Fruit fly (Drosophila melanogaster) whole organism, embryonic: Measurements from ENCODE around the gene Ykt6.

Experiments used
- Awh ChIP-seq: fragments of 200-800 bp; sonication (Bioruptor generic); IDR thresholded peaks from 2 replicates; pipeline ENCODE4, ENCODE4 v1.3.6; 2022; ENCODE audit warnings: missing biosample characterization, missing genetic modification characterization
- B-H1 ChIP-seq: fragments of 200-800 bp; sonication (Bioruptor generic); IDR thresholded peaks from 3 replicates; pipeline ENCODE4 v1.3.6; 2022; ENCODE audit warnings: missing biosample characterization, missing genetic modification characterization
- CG1024 ChIP-seq: fragments of 200-800 bp; sonication (Bioruptor generic); IDR thresholded peaks from 2 replicates; pipeline ENCODE4 v1.3.6; 2022; ENCODE audit warnings: missing biosample characterization, missing genetic modification characterization
- CG10565 ChIP-seq: fragments of 200-800 bp; sonication (Bioruptor generic); optimal IDR thresholded peaks from 3 replicates; lab custom pipeline; 2016; ENCODE audit warnings: missing biosample characterization, mild to moderate bottlenecking, missing genetic modification characterization
- CG1233 ChIP-seq: fragments of 200-800 bp; sonication (Bioruptor generic); optimal IDR thresholded peaks from 4 replicates; lab custom pipeline; 2018; ENCODE audit warnings: missing biosample characterization, mild to moderate bottlenecking, missing genetic modification characterization
- CG12769 ChIP-seq: fragments of 200-800 bp; sonication (Bioruptor generic); optimal IDR thresholded peaks from 2 replicates; lab custom pipeline; 2019; ENCODE audit warnings: missing biosample characterization, mild to moderate bottlenecking, missing genetic modification characterization, moderate library complexity
- CG13287 ChIP-seq: fragments of 200-800 bp; sonication (Bioruptor generic); IDR thresholded peaks from 2 replicates; pipeline ENCODE4 v1.3.6; 2022; ENCODE audit warnings: missing biosample characterization, missing genetic modification characterization; ENCODE audit not compliant: partially characterized antibody
- CG13424 ChIP-seq: fragments of 200-800 bp; sonication (Bioruptor generic); optimal IDR thresholded peaks from 2 replicates; lab custom pipeline; 2019; ENCODE audit warnings: missing biosample characterization, mild to moderate bottlenecking, missing genetic modification characterization, moderate library complexity
- CG14965 ChIP-seq: fragments of 200-800 bp; sonication (Bioruptor generic); optimal IDR thresholded peaks from 2 replicates; lab custom pipeline; 2016; ENCODE audit warnings: missing biosample characterization, missing genetic modification characterization, borderline replicate concordance
- CG17328 ChIP-seq: fragments of 200-800 bp; sonication (Bioruptor generic); IDR thresholded peaks from 2 replicates; pipeline ENCODE4 v1.3.6; 2022; ENCODE audit warnings: missing biosample characterization, missing genetic modification characterization
- CG17385 ChIP-seq: fragments of 200-800 bp; sonication (Bioruptor generic); optimal IDR thresholded peaks from 3 replicates; lab custom pipeline; 2018; ENCODE audit warnings: missing biosample characterization, mild to moderate bottlenecking, missing genetic modification characterization
- CG1832 ChIP-seq: fragments of 200-800 bp; sonication (Bioruptor generic); optimal IDR thresholded peaks from 2 replicates; lab custom pipeline; 2017; ENCODE audit warnings: missing biosample characterization, mild to moderate bottlenecking, missing genetic modification characterization, inconsistent platforms
- CG2202 ChIP-seq: fragments of 200-800 bp; sonication (Bioruptor generic); optimal IDR thresholded peaks from 2 replicates; lab custom pipeline; 2018; ENCODE audit warnings: missing biosample characterization, mild to moderate bottlenecking, missing genetic modification characterization
- CG30403 ChIP-seq: fragments of 200-800 bp; sonication (Bioruptor generic); optimal IDR thresholded peaks from 3 replicates; lab custom pipeline; 2016; ENCODE audit warnings: missing biosample characterization, missing genetic modification characterization
- CG34422 ChIP-seq: fragments of 200-800 bp; sonication (Bioruptor generic); IDR thresholded peaks from 3 replicates; pipeline ENCODE4 v1.3.6; 2022; ENCODE audit warnings: missing biosample characterization, missing genetic modification characterization
- CG3995 ChIP-seq: fragments of 200-800 bp; sonication (Bioruptor generic); optimal IDR thresholded peaks from 3 replicates; lab custom pipeline; 2016; ENCODE audit warnings: missing biosample characterization, missing genetic modification characterization
- CG5180 ChIP-seq: fragments of 200-800 bp; sonication (Bioruptor generic); optimal IDR thresholded peaks from 3 replicates; lab custom pipeline; 2017; ENCODE audit warnings: missing biosample characterization, missing genetic modification characterization, mild to moderate bottlenecking, moderate library complexity, missing genetic modification reagents
- CG6175 ChIP-seq: fragments of 200-800 bp; sonication (Bioruptor generic); IDR thresholded peaks from 3 replicates; pipeline ENCODE4 v1.3.6; 2022; ENCODE audit warnings: missing biosample characterization, missing genetic modification characterization
- CG6272 ChIP-seq: fragments of 200-800 bp; sonication (Bioruptor generic); IDR thresholded peaks from 2 replicates; pipeline ENCODE4 v1.3.6; 2022; ENCODE audit warnings: missing biosample characterization, missing genetic modification characterization
- CG6654 ChIP-seq: fragments of 200-800 bp; sonication (Bioruptor generic); optimal IDR thresholded peaks from 2 replicates; lab custom pipeline; 2017; ENCODE audit warnings: missing biosample characterization, mild to moderate bottlenecking, missing genetic modification characterization
- CG6765 ChIP-seq: fragments of 200-800 bp; sonication (Bioruptor generic); optimal IDR thresholded peaks from 3 replicates; lab custom pipeline; 2017; ENCODE audit warnings: missing biosample characterization, mild to moderate bottlenecking, missing genetic modification characterization
- CG6854 ChIP-seq: fragments of 200-800 bp; sonication (Bioruptor generic); optimal IDR thresholded peaks from 3 replicates; lab custom pipeline; 2017; ENCODE audit warnings: missing biosample characterization, mild to moderate bottlenecking, missing genetic modification characterization
- CG8944 ChIP-seq: fragments of 200-800 bp; sonication (Bioruptor generic); optimal IDR thresholded peaks from 3 replicates; lab custom pipeline; 2016; ENCODE audit warnings: missing biosample characterization, missing genetic modification characterization
- CG9797 ChIP-seq: fragments of 200-800 bp; sonication (Bioruptor generic); optimal IDR thresholded peaks from 3 replicates; lab custom pipeline; 2018; ENCODE audit warnings: missing biosample characterization, mild to moderate bottlenecking, missing genetic modification characterization
- D19B ChIP-seq: fragments of 200-800 bp; sonication (Bioruptor generic); optimal IDR thresholded peaks from 2 replicates; lab custom pipeline; 2017; ENCODE audit warnings: missing biosample characterization, mild to moderate bottlenecking, missing genetic modification characterization
- Deaf1 ChIP-seq: fragments of 200-800 bp; optimal IDR thresholded peaks from 3 replicates; lab custom pipeline; 2019; ENCODE audit warnings: missing biosample characterization, mild to moderate bottlenecking, missing genetic modification characterization, moderate library complexity
- Dll ChIP-seq: fragments of 200-800 bp; sonication (Bioruptor generic); IDR thresholded peaks from 4 replicates; pipeline ENCODE4 v1.3.6; 2022; ENCODE audit warnings: missing biosample characterization, missing genetic modification characterization; ENCODE audit not compliant: partially characterized antibody
- Gug ChIP-seq: fragments of 200-800 bp; sonication (Bioruptor generic); IDR thresholded peaks from 4 replicates; pipeline ENCODE4 v1.3.6; 2022; ENCODE audit warnings: missing biosample characterization, missing genetic modification characterization
- H15 ChIP-seq: fragments of 200-800 bp; sonication (Bioruptor generic); IDR thresholded peaks from 3 replicates; pipeline ENCODE4 v1.3.6; 2022; ENCODE audit warnings: missing biosample characterization, missing genetic modification characterization
- HLH4C ChIP-seq: fragments of 200-800 bp; sonication (Bioruptor generic); IDR thresholded peaks from 3 replicates; pipeline ENCODE4 v1.3.6; 2022; ENCODE audit warnings: missing biosample characterization, missing genetic modification characterization; ENCODE audit not compliant: partially characterized antibody
- HmgD ChIP-seq: fragments of 200-800 bp; sonication (Bioruptor generic); optimal IDR thresholded peaks from 3 replicates; lab custom pipeline; 2016; ENCODE audit warnings: missing biosample characterization, missing genetic modification characterization
- Lpt ChIP-seq: fragments of >200 bp; optimal IDR thresholded peaks from 2 replicates; lab custom pipeline; 2018; ENCODE audit warnings: missing biosample characterization, missing genetic modification characterization
- MESR4 ChIP-seq: fragments of 200-800 bp; sonication (Bioruptor generic); optimal IDR thresholded peaks from 2 replicates; lab custom pipeline; 2018; ENCODE audit warnings: missing biosample characterization, mild to moderate bottlenecking, missing genetic modification characterization, moderate library complexity
- Neu2 ChIP-seq: fragments of 200-800 bp; sonication (Bioruptor generic); optimal IDR thresholded peaks from 3 replicates; lab custom pipeline; 2016; ENCODE audit warnings: missing biosample characterization, missing genetic modification characterization, borderline replicate concordance
- Optix ChIP-seq: fragments of 200-800 bp; sonication (Bioruptor generic); IDR thresholded peaks from 3 replicates; pipeline ENCODE4 v1.3.6; 2022; ENCODE audit warnings: missing biosample characterization, missing genetic modification characterization
- Sin3A ChIP-seq: fragments of >200 bp; optimal IDR thresholded peaks from 2 replicates; lab custom pipeline; 2018
- caup ChIP-seq: fragments of 200-800 bp; sonication (Bioruptor generic); optimal IDR thresholded peaks from 3 replicates; lab custom pipeline; 2017; ENCODE audit warnings: missing biosample characterization, mild to moderate bottlenecking, missing genetic modification characterization, moderate library complexity; ENCODE audit not compliant: severe bottlenecking
- dati ChIP-seq: fragments of 200-800 bp; sonication (Bioruptor generic); IDR thresholded peaks from 2 replicates; pipeline ENCODE4 v1.3.6; 2022; ENCODE audit warnings: missing biosample characterization, missing genetic modification characterization
- ems ChIP-seq: fragments of 200-800 bp; sonication (Bioruptor generic); optimal IDR thresholded peaks from 3 replicates; lab custom pipeline; 2016; ENCODE audit warnings: missing biosample characterization, missing genetic modification characterization
- exex ChIP-seq: fragments of 200-800 bp; sonication (Bioruptor generic); optimal IDR thresholded peaks from 4 replicates; lab custom pipeline; 2018; ENCODE audit warnings: missing biosample characterization, mild to moderate bottlenecking, missing genetic modification characterization, moderate library complexity
- gcm ChIP-seq: fragments of 200-800 bp; sonication (Bioruptor generic); optimal IDR thresholded peaks from 2 replicates; lab custom pipeline; 2019; ENCODE audit warnings: missing biosample characterization, mild to moderate bottlenecking, missing genetic modification characterization, moderate library complexity
- grau ChIP-seq: fragments of 200-800 bp; optimal IDR thresholded peaks from 3 replicates; lab custom pipeline; 2019; ENCODE audit warnings: missing biosample characterization, mild to moderate bottlenecking, missing genetic modification characterization, moderate library complexity
- hbn ChIP-seq: fragments of 200-800 bp; sonication (Bioruptor generic); IDR thresholded peaks from 2 replicates; pipeline ENCODE4 v1.3.6; 2022; ENCODE audit warnings: missing biosample characterization, missing genetic modification characterization; ENCODE audit not compliant: partially characterized antibody
- mirr ChIP-seq: fragments of 200-800 bp; sonication (Bioruptor generic); optimal IDR thresholded peaks from 3 replicates; lab custom pipeline; 2018; ENCODE audit warnings: missing biosample characterization, mild to moderate bottlenecking, missing genetic modification characterization
- otp ChIP-seq: fragments of 200-800 bp; sonication (Bioruptor generic); IDR thresholded peaks from 3 replicates; pipeline ENCODE4, ENCODE4 v1.3.6; 2022; ENCODE audit warnings: missing biosample characterization, missing genetic modification characterization
- trem ChIP-seq: fragments of 200-800 bp; optimal IDR thresholded peaks from 3 replicates; lab custom pipeline; 2019; ENCODE audit warnings: missing biosample characterization, mild to moderate bottlenecking, missing genetic modification characterization, moderate library complexity
- wor ChIP-seq: fragments of 200-800 bp; sonication (Bioruptor generic); IDR thresholded peaks from 2 replicates; pipeline ENCODE4 v1.3.6; 2022; ENCODE audit warnings: missing biosample characterization, missing genetic modification characterization

Ykt6 gene

DNA sequence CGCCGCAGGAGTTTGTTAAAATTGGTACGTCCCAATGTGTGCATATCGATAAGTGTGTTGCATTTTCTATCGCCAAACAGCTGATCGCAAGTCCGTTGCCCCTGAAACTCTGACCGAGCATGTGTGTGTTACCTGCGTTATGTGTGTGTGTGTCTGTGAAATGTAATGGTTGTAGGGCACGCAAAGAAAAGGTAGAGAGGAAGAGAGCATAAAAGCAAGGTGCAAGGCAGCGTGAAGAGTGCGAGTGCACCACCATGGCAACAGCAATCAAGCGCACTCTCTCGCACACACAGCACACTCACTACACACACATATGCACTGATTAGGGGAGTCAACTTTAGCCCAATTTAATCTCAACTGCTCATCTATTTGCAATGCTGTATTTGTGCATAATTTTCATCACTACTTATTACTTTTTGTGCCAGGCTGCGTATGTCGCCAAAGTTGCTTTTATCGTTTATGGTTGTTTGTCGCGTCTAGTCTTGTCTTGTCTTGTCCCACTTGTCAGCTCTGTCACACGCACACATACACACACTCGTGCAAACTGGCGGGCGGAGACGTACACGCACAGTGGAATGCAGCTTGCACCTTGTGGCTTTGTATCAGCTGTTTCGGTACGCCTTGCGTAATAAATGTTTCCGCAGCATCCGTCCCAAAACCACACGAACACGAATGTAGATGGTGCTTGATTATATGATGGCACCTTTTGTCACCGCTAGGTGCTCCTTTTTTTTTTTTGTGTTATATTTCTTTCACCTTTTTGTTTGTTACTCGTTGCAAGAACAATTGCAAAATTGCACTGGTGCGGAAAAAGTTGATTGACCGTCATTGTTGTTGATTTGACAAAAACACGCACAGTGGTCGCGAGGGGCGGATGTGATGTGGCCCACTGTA is 17.6 kb downstream of the Ykt6 start (continued):
- TF ChIP-seq exex (tag; lab: Kevin White, UChicago) (no peak), CG3995 (GFP tag; lab: Kevin White, UChicago) (no peak), wor (GFP tag; lab: Robert Waterston, UW) (peak; percentile 83), ems (GFP tag; lab: Kevin White, UChicago) (peak; percentile 74), Sin3A (lab: Kevin White, UChicago) (no peak), CG6654 (peak; percentile 67), CG12769 (tag; lab: Kevin White, UChicago) (no peak), CG1233 (GFP tag; lab: Kevin White, UChicago) (peak; percentile 77), gcm (GFP tag; lab: Kevin White, UChicago) (peak; percentile 78), Lpt (GFP tag; lab: Kevin White, UChicago) (no peak), CG5180 (GFP tag; lab: Kevin White, UChicago) (peak; percentile 77), H15 (GFP tag; lab: Robert Waterston, UW) (peak; percentile 52; the same call in 1 of the 3 replicates), Dll (0 out of 4 replicates have a peak, but pooled peaks have one; percentile 30), trem (tag; lab: Kevin White, UChicago) (peak; percentile 58), CG1024 (GFP tag; lab: Robert Waterston, UW) (0 out of 2 replicates have a peak, but pooled peaks have one; percentile 42), CG9797 (GFP tag; lab: Kevin White, UChicago) (peak; percentile 14), HLH4C (GFP tag; lab: Robert Waterston, UW) (no peak), CG10565 (GFP tag; lab: Kevin White, UChicago) (peak; percentile 35), CG17328 (peak; percentile 68), B-H1 (GFP tag; lab: Robert Waterston, UW) (peak; percentile 54; the same call in 2 of the 3 replicates), CG17385 (peak; percentile 73), dati (GFP tag; lab: Robert Waterston, UW) (peak; percentile 36; the same call in 1 of the 2 replicates), Neu2 (GFP tag; lab: Kevin White, UChicago) (peak; percentile 11), MESR4 (no peak), CG6765 (GFP tag; lab: Kevin White, UChicago) (no peak), grau (tag; lab: Kevin White, UChicago) (peak; percentile 74), Deaf1 (peak; percentile 27), mirr (GFP tag; lab: Kevin White, UChicago) (no peak), CG14965 (GFP tag; lab: Kevin White, UChicago) (peak; percentile 23), CG2202 (tag; lab: Kevin White, UChicago) (peak; percentile 73), CG8944 (peak; percentile 88), CG6272 (peak; percentile 47; the same call in 1 of the 2 replicates), Gug (GFP tag; lab: Robert Waterston, UW) (peak; percentile 82), Awh (GFP tag; lab: Robert Waterston, UW) (peak; percentile 70; the same call in 1 of the 2 replicates), Optix (GFP tag; lab: Robert Waterston, UW) (peak; percentile 82), HmgD (peak; percentile 44), CG30403 (GFP tag; lab: Kevin White, UChicago) (peak; percentile 86), D19B (no peak), otp (GFP tag; lab: Robert Waterston, UW) (peak; percentile 68; the same call in 2 of the 3 replicates), CG13287 (GFP tag; lab: Robert Waterston, UW) (no peak), caup (GFP tag; lab: Kevin White, UChicago) (peak; percentile 31), hbn (GFP tag; lab: Robert Waterston, UW) (no peak), CG1832 (GFP tag; lab: Kevin White, UChicago) (peak; percentile 55), CG13424 (tag; lab: Kevin White, UChicago) (peak; percentile 87), CG6175 (no peak), CG34422 (GFP tag; lab: Robert Waterston, UW) (peak; percentile 58; the same call in 2 of the 3 replicates), CG6854 (GFP tag; lab: Kevin White, UChicago) (peak; percentile 50)
